Worm (Caenorhabditis elegans) whole organism, L3 larva: ENCODE measurements around the gene lect-2.

ENCODE experiments used
- ZK546.5 ChIP-seq: sonication (generic microtip); optimal IDR thresholded peaks from 2 replicates; lab custom pipeline; 2017; ENCODE audit warnings: missing biosample characterization, missing genetic modification characterization
- ama-1 ChIP-seq: fragments of 150-350 bp; optimal IDR thresholded peaks from 2 replicates; lab custom pipeline; 2018
- ceh-82 ChIP-seq: fragments of 150-350 bp; optimal IDR thresholded peaks from 2 replicates; lab custom pipeline; 2014; ENCODE audit warnings: missing biosample characterization, missing genetic modification characterization
- elt-1 ChIP-seq: fragments of 150-350 bp; optimal IDR thresholded peaks from 2 replicates; lab custom pipeline; 2014; ENCODE audit warnings: missing biosample characterization, missing genetic modification characterization
- nfya-1 ChIP-seq: sonication (generic microtip); optimal IDR thresholded peaks from 2 replicates; lab custom pipeline; 2017; ENCODE audit warnings: missing genetic modification characterization, mild to moderate bottlenecking, missing compliant biosample characterization, antibody characterized with exemption, moderate library complexity; ENCODE audit not compliant: insufficient read depth
- nhr-11 ChIP-seq: fragments of 150-350 bp; optimal IDR thresholded peaks from 2 replicates; lab custom pipeline; 2014; ENCODE audit warnings: missing biosample characterization, missing genetic modification characterization
- nhr-28 ChIP-seq: fragments of 150-350 bp; optimal IDR thresholded peaks from 2 replicates; lab custom pipeline; 2014; ENCODE audit warnings: missing biosample characterization, missing genetic modification characterization
- nhr-77 ChIP-seq: fragments of 150-350 bp; optimal IDR thresholded peaks from 2 replicates; lab custom pipeline; 2014; ENCODE audit warnings: missing biosample characterization, missing genetic modification characterization
- pqm-1 ChIP-seq: fragments of 150-350 bp; optimal IDR thresholded peaks from 2 replicates; lab custom pipeline; 2017; ENCODE audit warnings: missing biosample characterization, missing genetic modification characterization, inconsistent platforms
- unc-62 ChIP-seq: fragments of 150-350 bp; sonication (generic microtip); optimal IDR thresholded peaks from 4 replicates; lab custom pipeline; 2014; ENCODE audit warnings: missing biosample characterization, missing genetic modification reagents, missing genetic modification characterization
- zag-1 ChIP-seq: fragments of 150-350 bp; optimal IDR thresholded peaks from 2 replicates; lab custom pipeline; 2014; ENCODE audit warnings: missing biosample characterization, missing genetic modification characterization

DNA sequence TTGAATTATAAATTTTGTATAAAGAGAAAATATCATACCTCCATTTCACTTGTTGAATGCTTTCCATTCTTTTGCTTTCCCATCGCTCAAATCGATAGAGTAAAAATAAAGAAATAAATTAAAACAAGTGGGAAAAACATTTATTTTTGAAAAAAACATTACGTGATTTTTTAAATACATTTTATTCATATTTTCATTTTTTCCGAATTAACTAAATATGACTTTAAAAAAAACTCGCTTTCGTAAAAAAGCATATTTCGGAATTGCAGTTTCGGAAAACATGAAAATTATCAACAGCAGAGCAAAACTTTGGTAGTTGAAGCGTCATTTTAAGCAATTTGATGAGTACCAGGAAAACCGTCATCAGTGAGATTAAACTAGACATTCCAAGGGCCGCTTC, 9.0 kb downstream of the lect-2 start, which contains the start of gene K05F1.8:
- TF ChIP-seq ama-1 (lab: Kevin White, UChicago) (no peak), nhr-28 (no peak), ZK546.5 (no peak), ceh-82 (tag; lab: Kevin White, UChicago) (no peak), nhr-11 (tag; lab: Kevin White, UChicago) (no peak), elt-1 (tag; lab: Kevin White, UChicago) (no peak), nfya-1 (tag; lab: Kevin White, UChicago) (no peak), zag-1 (tag; lab: Kevin White, UChicago) (no peak), unc-62 (GFP tag; lab: Kevin White, UChicago) (no peak), pqm-1 (no peak), nhr-77 (tag; lab: Kevin White, UChicago) (no peak)
